Fruit fly (Drosophila melanogaster) whole organism, wandering third instar larva: Measurements from ENCODE around the gene mura.

Source experiments
- Abd-B ChIP-seq: fragments of >200 bp; optimal IDR thresholded peaks from 2 replicates; lab custom pipeline; 2017; ENCODE audit warnings: missing biosample characterization, missing genetic modification characterization
- CG32264 ChIP-seq: fragments of 200-800 bp; sonication (Bioruptor generic); optimal IDR thresholded peaks from 2 replicates; lab custom pipeline; 2016; ENCODE audit warnings: missing biosample characterization, missing genetic modification characterization
- CG9705 ChIP-seq: fragments of 200-800 bp; sonication (Bioruptor generic); optimal IDR thresholded peaks from 2 replicates; lab custom pipeline; 2018; ENCODE audit warnings: missing biosample characterization, mild to moderate bottlenecking, missing genetic modification characterization
- CrebA ChIP-seq: fragments of 200-800 bp; sonication (Bioruptor generic); optimal IDR thresholded peaks from 2 replicates; lab custom pipeline; 2016; ENCODE audit warnings: missing biosample characterization, mild to moderate bottlenecking, missing genetic modification characterization, borderline replicate concordance
- Dfd ChIP-seq: fragments of >200 bp; optimal IDR thresholded peaks from 2 replicates; lab custom pipeline; 2017; ENCODE audit warnings: missing biosample characterization, missing genetic modification characterization
- Dif ChIP-seq: fragments of 200-275, 200-300 bp; sonication (Bioruptor generic); optimal IDR thresholded peaks from 2 replicates; lab custom pipeline; 2018; ENCODE audit warnings: missing biosample characterization, missing genetic modification characterization; ENCODE audit not compliant: partially characterized antibody
- GATAd ChIP-seq: sonication (Bioruptor generic); optimal IDR thresholded peaks from 2 replicates; lab custom pipeline; 2016; ENCODE audit warnings: missing biosample characterization, missing genetic modification characterization
- HLH106 ChIP-seq: fragments of 200-800 bp; optimal IDR thresholded peaks from 3 replicates; lab custom pipeline; 2019; ENCODE audit warnings: missing biosample characterization, mild to moderate bottlenecking, missing genetic modification characterization, moderate library complexity
- Hr78 ChIP-seq: fragments of >200 bp; optimal IDR thresholded peaks from 2 replicates; lab custom pipeline; 2017; ENCODE audit warnings: missing biosample characterization, missing genetic modification characterization
- Hr83 ChIP-seq: fragments of 200-300 bp; sonication (Bioruptor generic); optimal IDR thresholded peaks from 2 replicates; lab custom pipeline; 2016; ENCODE audit warnings: missing biosample characterization, mild to moderate bottlenecking, missing genetic modification characterization, moderate library complexity; ENCODE audit not compliant: poor library complexity, severe bottlenecking
- Jra ChIP-seq: sonication (Bioruptor generic); optimal IDR thresholded peaks from 2 replicates; lab custom pipeline; 2016; ENCODE audit warnings: missing biosample characterization, missing genetic modification characterization
- Mio ChIP-seq: sonication (Bioruptor generic); optimal IDR thresholded peaks from 2 replicates; lab custom pipeline; 2016; ENCODE audit warnings: missing biosample characterization, missing genetic modification characterization
- Myc ChIP-seq: fragments of >200 bp; optimal IDR thresholded peaks from 2 replicates; lab custom pipeline; 2017
- N ChIP-seq: fragments of >200 bp; optimal IDR thresholded peaks from 2 replicates; lab custom pipeline; 2018; ENCODE audit warnings: missing biosample characterization, missing external identifiers, missing genetic modification characterization
- Rel ChIP-seq, 2 experiments: fragments of 200-800 bp; sonication (Bioruptor generic) in 1 of 2; optimal IDR thresholded peaks; 2 replicates in 1 of 2; 3 replicates in 1 of 2; lab custom pipeline; 2016 to 2019; ENCODE audit warnings: mild to moderate bottlenecking in 2 of 2, missing biosample characterization in 2 of 2, missing genetic modification characterization in 2 of 2, moderate library complexity in 1 of 2
- Vsx2 ChIP-seq: fragments of 200-300, 225-300 bp; sonication (Bioruptor generic); optimal IDR thresholded peaks from 2 replicates; lab custom pipeline; 2018; ENCODE audit warnings: missing biosample characterization, missing genetic modification characterization; ENCODE audit not compliant: partially characterized antibody
- br ChIP-seq: fragments of 200-800 bp; sonication (Bioruptor generic); optimal IDR thresholded peaks from 2 replicates; lab custom pipeline; 2016; ENCODE audit warnings: missing biosample characterization, missing genetic modification characterization
- brk ChIP-seq: fragments of 200-800 bp; sonication (Bioruptor generic); optimal IDR thresholded peaks from 2 replicates; lab custom pipeline; 2016; ENCODE audit warnings: missing biosample characterization, mild to moderate bottlenecking, missing genetic modification characterization
- dl ChIP-seq, 2 experiments: fragments of 175-275, 200-275 bp in 1 of 2; fragments of 200-275 bp in 1 of 2; sonication (Bioruptor generic); optimal IDR thresholded peaks; lab custom pipeline; 2018; ENCODE audit warnings: mild to moderate bottlenecking in 2 of 2, missing biosample characterization in 2 of 2, missing genetic modification characterization in 2 of 2, moderate library complexity in 2 of 2; ENCODE audit not compliant: partially characterized antibody in 2 of 2, insufficient read depth in 1 of 2
- dsf ChIP-seq: sonication (Bioruptor generic); optimal IDR thresholded peaks from 2 replicates; lab custom pipeline; 2016; ENCODE audit warnings: missing biosample characterization, missing genetic modification characterization, borderline replicate concordance
- ey ChIP-seq: fragments of 200-800 bp; sonication (Bioruptor generic); optimal IDR thresholded peaks from 2 replicates; lab custom pipeline; 2016; ENCODE audit warnings: missing biosample characterization, missing genetic modification characterization
- foxo ChIP-seq, 2 experiments: fragments of 200-800 bp; sonication (Bioruptor generic); optimal IDR thresholded peaks; 2 replicates in 1 of 2; 3 replicates in 1 of 2; lab custom pipeline; 2016 to 2017; ENCODE audit warnings: missing biosample characterization in 2 of 2, missing genetic modification characterization in 2 of 2
- fru ChIP-seq: fragments of 200-800 bp; sonication (Bioruptor generic); optimal IDR thresholded peaks from 3 replicates; lab custom pipeline; 2016; ENCODE audit warnings: missing biosample characterization, mild to moderate bottlenecking, missing genetic modification characterization
- h ChIP-seq: fragments of 200-800 bp; sonication (Bioruptor generic); optimal IDR thresholded peaks from 3 replicates; lab custom pipeline; 2016; ENCODE audit warnings: missing biosample characterization, mild to moderate bottlenecking, missing genetic modification characterization
- jim ChIP-seq: fragments of 175-275, 200-325 bp; sonication (Bioruptor generic); optimal IDR thresholded peaks from 2 replicates; lab custom pipeline; 2016; ENCODE audit warnings: missing biosample characterization, mild to moderate bottlenecking, missing genetic modification characterization
- lola ChIP-seq: fragments of >200 bp; optimal IDR thresholded peaks from 2 replicates; lab custom pipeline; 2017; ENCODE audit warnings: missing biosample characterization, missing genetic modification characterization
- pan ChIP-seq: fragments of >200 bp; optimal IDR thresholded peaks from 2 replicates; lab custom pipeline; 2017
- psq ChIP-seq: fragments of 200-800 bp; sonication (Bioruptor generic); optimal IDR thresholded peaks from 3 replicates; lab custom pipeline; 2017; ENCODE audit warnings: missing biosample characterization, mild to moderate bottlenecking, missing genetic modification characterization, moderate library complexity
- rgr ChIP-seq: fragments of 200-800 bp; sonication (Bioruptor generic); optimal IDR thresholded peaks from 3 replicates; lab custom pipeline; 2016; ENCODE audit warnings: missing biosample characterization, mild to moderate bottlenecking, missing genetic modification characterization
- sage ChIP-seq: fragments of 200-800 bp; sonication (Bioruptor generic); optimal IDR thresholded peaks from 2 replicates; lab custom pipeline; 2016; ENCODE audit warnings: missing biosample characterization, mild to moderate bottlenecking, missing genetic modification characterization
- sv ChIP-seq: fragments of 200-800 bp; sonication (Bioruptor generic); optimal IDR thresholded peaks from 3 replicates; lab custom pipeline; 2016; ENCODE audit warnings: missing biosample characterization, missing genetic modification characterization
- tai ChIP-seq: sonication (Bioruptor generic); optimal IDR thresholded peaks from 2 replicates; lab custom pipeline; 2016; ENCODE audit warnings: missing biosample characterization, missing genetic modification characterization
- woc ChIP-seq: sonication (Bioruptor generic); optimal IDR thresholded peaks from 2 replicates; lab custom pipeline; 2016; ENCODE audit warnings: missing biosample characterization, mild to moderate bottlenecking, missing genetic modification characterization

mura gene

DNA sequence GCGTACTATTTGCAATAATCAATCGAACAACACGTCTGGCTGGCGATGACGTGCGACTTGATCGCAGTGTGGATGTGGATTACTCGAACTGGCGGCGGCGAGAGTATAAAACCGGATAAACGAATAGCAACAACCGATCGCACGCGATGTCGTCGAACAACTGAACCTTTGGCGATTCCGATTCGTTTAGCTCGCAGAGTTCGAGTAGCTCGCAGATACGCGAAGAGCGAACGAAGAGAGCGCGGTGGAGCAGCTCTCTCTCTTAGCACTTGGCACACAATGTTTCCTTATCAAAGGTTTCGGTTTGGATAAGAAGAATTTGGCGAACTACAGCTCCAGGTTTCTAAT is 49.2 kb downstream of the mura start, which contains the start of gene RhoL (continued):
- peak; percentile 61 for TF ChIP-seq jim (GFP tag; lab: Kevin White, UChicago)
- no peak for TF ChIP-seq sv
- TF ChIP-seq Hr78 (GFP tag; lab: Kevin White, UChicago) = no peak
- no peak for TF ChIP-seq sage (GFP tag; lab: Kevin White, UChicago)

DNA sequence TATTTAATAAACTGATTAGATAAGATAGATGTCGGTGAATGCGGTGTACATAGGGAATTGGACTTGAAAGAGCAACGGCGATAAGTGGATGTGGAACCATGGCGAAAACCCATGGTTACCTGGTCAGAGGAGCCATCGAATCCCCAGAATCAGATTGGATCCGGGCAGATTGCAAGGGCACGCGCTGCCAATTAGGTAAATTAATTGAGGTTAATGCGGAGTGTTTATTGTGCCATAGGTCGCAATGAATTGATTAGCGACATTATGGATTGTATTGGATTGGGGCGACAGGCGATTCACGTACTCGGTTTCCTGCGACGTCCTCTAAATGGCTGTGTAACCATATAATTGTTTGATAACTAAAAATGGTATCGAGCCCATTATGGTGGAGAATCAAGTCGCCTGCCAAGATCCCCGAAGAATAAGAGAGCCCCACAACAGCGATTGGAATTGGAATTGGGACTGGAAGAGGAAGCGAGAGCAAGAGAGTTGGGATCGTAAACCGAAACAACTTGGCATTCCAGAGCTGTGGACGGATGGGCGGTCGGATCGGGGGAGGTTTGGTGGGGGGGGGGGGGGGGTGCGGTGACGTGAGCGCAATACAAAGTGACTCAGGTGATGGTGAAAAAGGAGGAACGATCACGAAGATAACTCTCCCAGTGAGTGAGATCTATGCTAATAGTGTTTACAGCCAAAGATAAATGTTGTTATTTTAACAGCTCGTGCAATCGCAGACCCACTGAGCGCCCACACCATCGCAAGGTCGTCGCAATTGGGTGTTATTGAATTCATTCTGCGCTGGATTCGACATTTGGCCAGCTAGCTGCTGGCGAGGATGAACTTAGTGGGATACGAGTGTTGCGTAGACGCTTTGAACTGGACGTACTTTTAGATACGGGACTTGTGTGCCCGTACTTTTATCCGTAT is 49.9 kb downstream of the mura start:
- TF ChIP-seq h (GFP tag; lab: Kevin White, UChicago) = peak; percentile 57
- TF ChIP-seq dl (GFP tag; optimal IDR thresholded peaks at IDR 0.05; lab: Kevin White, UChicago; ENCODE audit: insufficient read depth in 1 of 2, partially characterized antibody in 2 of 2) = peak in 1 of 2 experiments; percentile 61
- no peak for TF ChIP-seq CG9705 (GFP tag; lab: Kevin White, UChicago)
- peak; percentile 56 for TF ChIP-seq Dif (GFP tag; lab: Kevin White, UChicago)

DNA sequence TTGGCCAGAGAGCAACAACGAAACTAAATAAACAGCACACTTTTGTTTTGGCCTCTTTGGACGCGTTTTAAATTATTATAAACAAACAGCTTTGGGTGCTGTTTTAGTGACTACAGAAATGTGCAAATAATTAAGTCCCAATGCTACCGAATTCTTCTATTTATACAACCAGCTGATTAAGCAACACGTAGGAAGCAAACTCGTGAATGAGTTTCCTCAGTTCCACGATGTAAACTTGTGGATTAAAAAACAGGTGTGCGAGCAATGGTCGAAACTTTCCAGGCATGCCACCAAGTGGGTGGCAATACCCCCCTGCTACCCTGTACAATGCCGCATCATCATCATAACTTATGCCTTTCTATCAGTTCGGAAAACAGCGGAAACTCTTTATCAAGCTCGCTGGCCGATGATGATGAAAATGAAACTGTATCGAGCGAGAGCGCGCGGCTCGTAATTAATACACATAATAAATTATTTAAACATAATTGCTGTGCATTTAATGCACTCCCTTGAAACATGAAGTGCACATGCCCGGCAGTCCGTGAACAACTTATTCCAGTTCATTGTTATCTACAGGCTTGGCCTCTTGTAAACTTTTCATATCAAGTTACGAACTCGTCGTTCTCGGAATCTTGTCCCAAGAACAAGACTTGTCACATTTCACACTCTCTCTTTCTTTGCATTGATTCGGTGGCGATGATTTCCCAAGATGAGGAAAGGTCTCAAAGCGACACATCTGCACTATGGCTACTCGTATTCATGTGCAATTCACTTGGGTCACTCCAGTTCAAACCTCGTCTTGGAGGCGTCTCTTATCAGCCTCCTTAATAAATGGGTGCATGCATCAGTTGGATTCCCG is 51.2 kb downstream of the mura start:
- TF ChIP-seq CG9705 (GFP tag; lab: Kevin White, UChicago) (no peak), jim (GFP tag; lab: Kevin White, UChicago) (no peak), HLH106 (tag; lab: Kevin White, UChicago) (no peak), h (GFP tag; lab: Kevin White, UChicago) (peak; percentile 14), rgr (GFP tag; lab: Kevin White, UChicago) (no peak)

DNA sequence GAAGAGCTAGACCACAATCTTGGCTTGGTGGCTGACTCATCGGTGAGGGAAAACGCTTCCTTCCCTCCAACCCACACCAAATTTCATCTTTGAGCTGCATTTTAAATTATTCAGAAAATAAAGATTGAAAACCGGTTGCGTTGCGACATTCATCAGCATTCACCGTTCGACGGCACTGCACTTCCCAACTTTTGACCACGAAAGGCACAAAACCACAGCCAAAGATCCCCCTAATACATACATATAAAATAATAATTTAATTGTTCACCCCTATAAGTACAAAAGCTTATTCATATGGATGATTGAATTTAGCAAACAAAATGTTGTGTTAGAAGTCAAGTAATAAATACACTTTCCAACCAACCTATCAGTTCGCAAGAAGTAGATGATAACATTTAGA is 52.4 kb downstream of the mura start:
- TF ChIP-seq CrebA (GFP tag; lab: Kevin White, UChicago) = no peak
- no peak for TF ChIP-seq Mio (GFP tag; lab: Kevin White, UChicago)
- TF ChIP-seq dsf (GFP tag; lab: Kevin White, UChicago) = no peak
- TF ChIP-seq CG9705 (GFP tag; lab: Kevin White, UChicago) = no peak
- TF ChIP-seq tai (GFP tag; lab: Kevin White, UChicago) = no peak
- no peak for TF ChIP-seq pan
- TF ChIP-seq br (GFP tag; lab: Kevin White, UChicago) = no peak
- TF ChIP-seq woc (GFP tag; lab: Kevin White, UChicago) = no peak
- no peak for TF ChIP-seq Hr78 (GFP tag; lab: Kevin White, UChicago)
- TF ChIP-seq sage (GFP tag; lab: Kevin White, UChicago) = no peak
- no peak for TF ChIP-seq fru (GFP tag; lab: Kevin White, UChicago)
- TF ChIP-seq Abd-B (GFP tag; lab: Kevin White, UChicago) = no peak
- TF ChIP-seq Myc (lab: Kevin White, UChicago) = no peak
- TF ChIP-seq CG32264 (GFP tag; lab: Kevin White, UChicago) = no peak
- TF ChIP-seq GATAd = no peak
- TF ChIP-seq Rel (GFP tag; optimal IDR thresholded peaks at IDR 0.05; lab: Kevin White, UChicago) = no peak
- TF ChIP-seq Rel (tag; optimal IDR thresholded peaks at IDR 0.05; lab: Kevin White, UChicago) = no peak

DNA sequence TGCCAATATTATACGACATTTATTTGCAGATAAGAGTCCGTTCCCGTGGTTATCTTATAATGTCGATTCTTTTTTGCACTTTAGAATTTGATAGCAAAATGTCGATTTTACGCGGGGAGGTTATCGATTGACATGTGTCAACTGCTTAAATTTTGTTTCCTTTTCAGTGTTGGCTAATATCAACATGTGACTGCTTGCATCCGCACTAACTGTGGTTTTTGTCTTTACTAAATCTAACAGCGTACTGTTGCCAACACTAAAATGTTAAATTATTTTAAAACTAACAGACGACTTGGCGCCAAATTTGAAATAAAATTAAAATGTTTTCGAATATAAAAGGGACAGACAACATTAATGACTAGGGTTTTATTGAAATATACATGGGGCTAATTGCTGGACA is 54.9 kb downstream of the mura start:
- TF ChIP-seq tai (GFP tag; lab: Kevin White, UChicago) (peak; percentile 84), Rel (GFP tag; optimal IDR thresholded peaks at IDR 0.05; lab: Kevin White, UChicago) (no peak), Rel (tag; optimal IDR thresholded peaks at IDR 0.05; lab: Kevin White, UChicago) (peak; percentile 49), dsf (GFP tag; lab: Kevin White, UChicago) (peak; percentile 41), foxo (GFP tag; optimal IDR thresholded peaks at IDR 0.05; lab: Kevin White, UChicago) (peak in 1 of 2 experiments; percentile 86), psq (peak; percentile 42), jim (GFP tag; lab: Kevin White, UChicago) (no peak), Abd-B (GFP tag; lab: Kevin White, UChicago) (no peak), rgr (GFP tag; lab: Kevin White, UChicago) (peak; percentile 71), br (GFP tag; lab: Kevin White, UChicago) (peak; percentile 77), Vsx2 (no peak), sage (GFP tag; lab: Kevin White, UChicago) (peak; percentile 56), woc (GFP tag; lab: Kevin White, UChicago) (peak; percentile 18), N (GFP tag; lab: Kevin White, UChicago) (peak; percentile 8), dl (GFP tag; optimal IDR thresholded peaks at IDR 0.05; lab: Kevin White, UChicago; ENCODE audit: insufficient read depth in 1 of 2, partially characterized antibody in 2 of 2) (no peak), ey (peak; percentile 68), Dfd (GFP tag; lab: Kevin White, UChicago) (no peak), Hr83 (GFP tag; lab: Kevin White, UChicago) (peak; percentile 78), HLH106 (tag; lab: Kevin White, UChicago) (peak; percentile 75), h (GFP tag; lab: Kevin White, UChicago) (peak; percentile 78), lola (no peak), Dif (GFP tag; lab: Kevin White, UChicago) (no peak), pan (no peak), Jra (GFP tag; lab: Kevin White, UChicago) (peak; percentile 75), Myc (lab: Kevin White, UChicago) (peak; percentile 74), GATAd (no peak), sv (peak; percentile 60), brk (GFP tag; lab: Kevin White, UChicago) (peak; percentile 72), CG9705 (GFP tag; lab: Kevin White, UChicago) (peak; percentile 63)
